Fruit fly (Drosophila melanogaster): ENCODE measurements around the gene Syn.

Syn gene

DNA sequence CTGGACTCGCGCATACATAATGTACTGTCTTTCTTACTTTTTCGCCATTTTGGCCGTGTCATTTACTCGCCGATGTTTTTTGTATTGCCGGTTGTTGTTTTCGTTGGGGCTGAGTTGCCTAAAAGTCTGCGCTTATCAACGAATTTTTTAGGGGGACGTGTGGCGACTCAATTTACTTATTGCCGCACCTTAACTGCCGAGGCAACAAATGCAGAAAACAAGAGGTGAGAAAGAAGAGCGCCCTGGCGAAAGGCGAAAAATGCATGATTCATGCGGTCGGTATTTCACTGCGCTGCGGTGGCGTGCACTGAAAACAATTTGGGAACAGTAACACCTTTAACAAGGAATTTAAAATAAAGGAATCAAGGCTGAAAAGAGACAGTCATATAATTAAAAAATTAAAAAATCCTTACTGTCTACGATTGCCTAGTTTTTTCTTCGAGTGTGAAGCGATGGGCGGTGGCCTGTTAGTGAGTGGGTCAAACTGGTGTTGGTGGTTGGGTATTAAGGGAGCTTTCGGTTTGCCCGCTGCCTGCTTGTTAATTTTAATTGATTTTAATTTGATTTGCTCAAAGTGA lies 78.5 kb downstream of the Syn start (continued):
- TF ChIP-seq slp2 (GFP tag; optimal IDR thresholded peaks at IDR 0.05), result no peak
- peak; percentile 57 for TF ChIP-seq CG18476 (GFP tag; optimal IDR thresholded peaks at IDR 0.05)
- TF ChIP-seq lmd (GFP tag; IDR thresholded peaks at IDR 0.05), result peak; percentile 80
- TF ChIP-seq CG30403 (GFP tag; optimal IDR thresholded peaks at IDR 0.05), result peak; percentile 25
- TF ChIP-seq CG17328 (GFP tag; IDR thresholded peaks at IDR 0.05), result peak; percentile 84
- TF ChIP-seq abd-A (tag; optimal IDR thresholded peaks at IDR 0.05), result no peak
- TF ChIP-seq CG14014 (GFP tag; IDR thresholded peaks at IDR 0.05), result peak; percentile 78
- peak; percentile 64 for TF ChIP-seq tin (GFP tag; optimal IDR thresholded peaks at IDR 0.05)
- no peak for TF ChIP-seq lola (GFP tag; optimal IDR thresholded peaks at IDR 0.05)
- TF ChIP-seq Sox102F (GFP tag; optimal IDR thresholded peaks at IDR 0.05), result peak; percentile 82
- TF ChIP-seq CG34422 (GFP tag; IDR thresholded peaks at IDR 0.05), result peak; percentile 81
- TF ChIP-seq CG31365 (tag; optimal IDR thresholded peaks at IDR 0.05), result no peak
- TF ChIP-seq wor (GFP tag; IDR thresholded peaks at IDR 0.05), result peak; percentile 73
- TF ChIP-seq dmrt99B (tag; optimal IDR thresholded peaks at IDR 0.05), result peak; percentile 80
- no peak for TF ChIP-seq Gsc (GFP tag; IDR thresholded peaks at IDR 0.05)
- TF ChIP-seq sisA (GFP tag; IDR thresholded peaks at IDR 0.05), result peak; percentile 86
- TF ChIP-seq CG5180 (GFP tag; optimal IDR thresholded peaks at IDR 0.05), result peak; percentile 3
- no peak; the same call in 2 of the 3 replicates for TF ChIP-seq CG17361 (GFP tag; IDR thresholded peaks at IDR 0.05)
- no peak for TF ChIP-seq CG8478 (optimal IDR thresholded peaks at IDR 0.05)
- peak; percentile 41 for TF ChIP-seq zfh2 (GFP tag; optimal IDR thresholded peaks at IDR 0.05)
- TF ChIP-seq Dek (tag; optimal IDR thresholded peaks at IDR 0.05), result peak; percentile 72
- TF ChIP-seq CG11247 (GFP tag; IDR thresholded peaks at IDR 0.05), result peak; percentile 67
- no peak for TF ChIP-seq twi (tag; optimal IDR thresholded peaks at IDR 0.05)
- TF ChIP-seq CG18599 (GFP tag; optimal IDR thresholded peaks at IDR 0.05), result peak; percentile 40
- peak; percentile 90 for TF ChIP-seq Hey (tag; optimal IDR thresholded peaks at IDR 0.05)
- TF ChIP-seq CG12219 (GFP tag; optimal IDR thresholded peaks at IDR 0.05), result peak; percentile 29
- TF ChIP-seq NC2β (GFP tag; optimal IDR thresholded peaks at IDR 0.05), result peak; percentile 55
- peak; percentile 24 for TF ChIP-seq CG10147 (GFP tag; optimal IDR thresholded peaks at IDR 0.05)
- TF ChIP-seq CG2199 (GFP tag; IDR thresholded peaks at IDR 0.05), result no peak
- no peak for TF ChIP-seq CG11723 (GFP tag; optimal IDR thresholded peaks at IDR 0.05)
- peak; percentile 2 for TF ChIP-seq CG12299 (tag; optimal IDR thresholded peaks at IDR 0.05)
- peak; percentile 46; the same call in 1 of the 3 replicates for TF ChIP-seq jigr1 (GFP tag; IDR thresholded peaks at IDR 0.05)
- no peak for TF ChIP-seq Dref (GFP tag; IDR thresholded peaks at IDR 0.05)
- no peak for TF ChIP-seq CG30020 (tag; optimal IDR thresholded peaks at IDR 0.05)
- no peak for TF ChIP-seq Mes4 (GFP tag; optimal IDR thresholded peaks at IDR 0.05)
- peak; percentile 60 for TF ChIP-seq al (GFP tag; IDR thresholded peaks at IDR 0.05)
- TF ChIP-seq Sry-δ (GFP tag; optimal IDR thresholded peaks at IDR 0.05), result no peak
- no peak for TF ChIP-seq NK7.1 (GFP tag; optimal IDR thresholded peaks at IDR 0.05)
- peak; percentile 68 for TF ChIP-seq fd96Cb (tag; optimal IDR thresholded peaks at IDR 0.05)
- peak; percentile 24 for TF ChIP-seq CG8924 (tag; optimal IDR thresholded peaks at IDR 0.05)
- peak; percentile 93 for TF ChIP-seq ci (GFP tag; IDR thresholded peaks at IDR 0.05)
- TF ChIP-seq CG17829 (tag; optimal IDR thresholded peaks at IDR 0.05), result peak; percentile 53
- TF ChIP-seq tup (GFP tag; optimal IDR thresholded peaks at IDR 0.05), result peak; percentile 24
- peak; percentile 61; the same call in 1 of the 3 replicates for TF ChIP-seq gce (GFP tag; IDR thresholded peaks at IDR 0.05)
- TF ChIP-seq CG15073 (GFP tag; optimal IDR thresholded peaks at IDR 0.05), result no peak
- peak; percentile 30 for TF ChIP-seq CG10654 (GFP tag; optimal IDR thresholded peaks at IDR 0.05)
- TF ChIP-seq CG18764 (GFP tag; optimal IDR thresholded peaks at IDR 0.05), result peak; percentile 32
- no peak for TF ChIP-seq Hr78 (GFP tag; optimal IDR thresholded peaks at IDR 0.05)
- TF ChIP-seq lilli (GFP tag; optimal IDR thresholded peaks at IDR 0.05), result peak; percentile 53
- TF ChIP-seq inv (GFP tag; IDR thresholded peaks at IDR 0.05; ENCODE audit: partially characterized antibody), result no peak
- TF ChIP-seq gcm2 (GFP tag; optimal IDR thresholded peaks at IDR 0.05), result peak; percentile 17

Measured in whole organism, embryonic.